Worm (Caenorhabditis elegans): Measurements from ENCODE around the gene Y51A2B.8.
"Not testable (repeated sequence)": the region's sequence is repeated elsewhere in the genome, so short reads cannot be mapped to it uniquely, and the experiment has no call there.

Y51A2B.8 gene

ce11 chrV:18404767-18405166 lies 25.8 kb downstream of the Y51A2B.8 start, which contains the start of gene srh-209:
srh-209 (minus strand) TSS chrV:18404867.
- not testable (repeated sequence) for TF ChIP-seq B0035.1 (tag; optimal IDR thresholded peaks at IDR 0.05); Y95B8A.8 (GFP tag; IDR thresholded peaks at IDR 0.05); F55B11.4 (tag; optimal IDR thresholded peaks at IDR 0.05; ENCODE audit: borderline replicate concordance, insufficient read depth)

DNA sequence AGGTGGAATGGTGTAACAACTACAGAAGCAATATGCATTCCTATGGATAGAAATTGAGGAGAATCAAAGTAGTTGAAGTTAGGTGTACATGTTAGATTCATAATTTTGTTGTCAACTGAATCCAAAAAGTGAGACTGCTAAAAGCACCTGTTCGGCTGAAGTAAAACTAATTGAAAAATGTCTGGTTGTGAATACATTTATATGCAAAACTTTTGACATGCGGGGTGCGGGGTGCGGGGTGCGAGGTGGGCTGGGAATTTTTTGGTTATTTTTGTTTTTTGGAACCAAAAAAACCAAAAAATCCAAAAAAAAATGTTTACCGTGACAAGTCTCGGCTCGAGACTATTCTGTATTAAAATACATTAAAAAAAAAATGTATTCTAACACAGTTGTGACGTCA lies 31.2 kb downstream of the Y51A2B.8 start, which contains the start of gene srh-207:
Gene srh-207 (minus strand): TSS at position 101 of the 400 bp plus-strand sequence.
- TF ChIP-seq Y53F4B.3 (GFP tag; IDR thresholded peaks at IDR 0.05) (no peak), hsf-1 (GFP tag; IDR thresholded peaks at IDR 0.05) (no peak), cebp-1 (GFP tag; IDR thresholded peaks at IDR 0.05) (no peak), cebp-1 (tag; optimal IDR thresholded peaks at IDR 0.05) (no peak), lir-1 (GFP tag; conservative IDR thresholded peaks at IDR 0.05) (no peak), zim-3 (tag; optimal IDR thresholded peaks at IDR 0.05) (no peak), let-607 (tag; optimal IDR thresholded peaks at IDR 0.05) (no peak), ztf-22 (GFP tag; optimal IDR thresholded peaks at IDR 0.05) (no peak), dox-1 (GFP tag; IDR thresholded peaks at IDR 0.05) (no peak)

DNA sequence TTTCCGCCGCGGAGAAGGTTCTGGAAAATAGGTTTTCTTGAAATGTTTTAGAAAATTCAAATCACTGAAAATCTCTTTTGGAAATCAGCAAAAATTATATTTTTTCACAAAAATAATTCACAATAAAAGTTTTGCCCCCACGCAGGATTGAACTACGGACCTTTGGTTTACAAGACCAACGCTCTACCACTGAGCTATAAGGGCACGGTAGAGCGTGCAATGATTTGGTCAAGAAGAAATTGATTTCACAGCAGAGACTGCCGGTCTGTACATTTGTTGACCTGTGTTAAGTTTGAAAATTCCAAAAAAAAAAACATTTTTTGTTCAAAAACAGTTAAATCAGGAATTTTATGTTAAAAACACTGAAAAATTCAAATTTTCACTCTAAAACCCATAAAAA lies 33.4 kb downstream of the Y51A2B.8 start:
- TF ChIP-seq him-1 (tag; optimal IDR thresholded peaks at IDR 0.05) (peak; percentile 70), mxl-1 (tag; optimal IDR thresholded peaks at IDR 0.05) (peak; percentile 70), D2030.7 (GFP tag; IDR thresholded peaks at IDR 0.05) (0 out of 2 replicates have a peak, but pooled peaks have one; percentile 26), rpc-1 (optimal IDR thresholded peaks at IDR 0.05) (peak; percentile 82), rpc-1 (tag; optimal IDR thresholded peaks at IDR 0.05) (peak; percentile 94), mes-4 (tag; optimal IDR thresholded peaks at IDR 0.05) (no peak), F22D6.2 (tag; optimal IDR thresholded peaks at IDR 0.05) (no peak), die-1 (tag; optimal IDR thresholded peaks at IDR 0.05) (peak; percentile 67), B0261.1 (tag; optimal IDR thresholded peaks at IDR 0.05) (peak; percentile 85), tbp1 (GFP tag; optimal IDR thresholded peaks at IDR 0.05) (peak; percentile 92), ztf-3 (GFP tag; optimal IDR thresholded peaks at IDR 0.05) (no peak), zim-3 (tag; optimal IDR thresholded peaks at IDR 0.05) (peak; percentile 43), snpc-1.1 (tag; optimal IDR thresholded peaks at IDR 0.05; ENCODE audit: insufficient read depth) (peak; percentile 44), rec-8 (tag; optimal IDR thresholded peaks at IDR 0.05) (peak in 1 of 2 experiments; percentile 33), nhr-90 (tag; optimal IDR thresholded peaks at IDR 0.05) (peak; percentile 52), madf-3 (GFP tag; IDR thresholded peaks at IDR 0.05) (no peak), snpc-3.4 (tag; optimal IDR thresholded peaks at IDR 0.05) (peak; percentile 45), snpc-4 (GFP tag; optimal IDR thresholded peaks at IDR 0.05) (peak; percentile 60), snpc-4 (tag; optimal IDR thresholded peaks at IDR 0.05) (peak in 2 of 4 experiments; percentile 18 to 74), ama-1 (optimal IDR thresholded peaks at IDR 0.05) (no peak), ama-1 (GFP tag; optimal IDR thresholded peaks at IDR 0.05) (peak in 1 of 2 experiments; percentile 31), ztf-6 (GFP tag; IDR thresholded peaks at IDR 0.05) (no peak), T26A5.8 (tag; optimal IDR thresholded peaks at IDR 0.05) (peak; percentile 25), B0019.2 (GFP tag; conservative IDR thresholded peaks at IDR 0.05) (no peak), unc-130 (GFP tag; optimal IDR thresholded peaks at IDR 0.05) (peak; percentile 16), nhr-80 (tag; optimal IDR thresholded peaks at IDR 0.05) (peak; percentile 2), madf-6 (GFP tag; IDR thresholded peaks at IDR 0.05) (peak; percentile 60; the same call in 1 of the 2 replicates), dox-1 (GFP tag; IDR thresholded peaks at IDR 0.05) (peak; percentile 51; the same call in 1 of the 2 replicates), ekl-4 (GFP tag; IDR thresholded peaks at IDR 0.05) (peak; percentile 35; the same call in 1 of the 2 replicates), F55B11.4 (tag; optimal IDR thresholded peaks at IDR 0.05; ENCODE audit: borderline replicate concordance, insufficient read depth) (no peak), snpc-1.3 (tag; optimal IDR thresholded peaks at IDR 0.05; ENCODE audit: insufficient read depth) (peak; percentile 79), Y53G8AR.9 (GFP tag; conservative IDR thresholded peaks at IDR 0.05) (peak; percentile 38; the same call in 1 of the 2 replicates), fkh-3 (tag; optimal IDR thresholded peaks at IDR 0.05) (no peak), lin-54 (GFP tag; optimal IDR thresholded peaks at IDR 0.05) (peak; percentile 19), somi-1 (GFP tag; optimal IDR thresholded peaks at IDR 0.05) (no peak)

Measured in whole organism, young adult.